Fruit fly (Drosophila melanogaster): ENCODE measurements around the gene Polr3C.

Gene Polr3C

DNA sequence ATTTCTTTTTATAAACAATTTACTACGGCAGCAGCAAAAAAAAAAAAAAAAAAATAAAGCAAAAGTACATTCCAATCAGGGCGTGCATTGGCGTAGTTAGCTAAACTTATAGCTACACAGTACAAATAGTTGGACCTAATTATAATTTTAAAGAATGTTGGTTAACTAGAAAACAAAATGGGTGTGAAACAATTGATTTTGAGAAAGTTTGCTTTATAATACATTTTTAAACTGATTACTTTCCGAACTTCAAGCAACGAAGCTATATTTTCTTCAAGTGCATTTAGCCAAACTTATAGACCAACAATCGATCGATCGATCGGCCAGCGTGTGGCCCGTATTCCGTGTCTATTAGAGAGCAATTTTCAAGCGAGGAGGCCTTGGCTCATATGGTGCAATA lies 8.8 kb upstream of the Polr3C start (continued):
- TF ChIP-seq CG14710 (tag; optimal IDR thresholded peaks at IDR 0.05) (no peak), dmrt99B (tag; optimal IDR thresholded peaks at IDR 0.05) (peak; percentile 65), Bdp1 (GFP tag; optimal IDR thresholded peaks at IDR 0.05) (no peak), CTCF (GFP tag; optimal IDR thresholded peaks at IDR 0.05) (no peak), CG13894 (tag; optimal IDR thresholded peaks at IDR 0.05) (no peak), CG6175 (GFP tag; IDR thresholded peaks at IDR 0.05) (no peak), br (optimal IDR thresholded peaks at IDR 0.05) (no peak), CG1233 (GFP tag; optimal IDR thresholded peaks at IDR 0.05) (no peak), Hr51 (GFP tag; optimal IDR thresholded peaks at IDR 0.05) (peak in 1 of 2 experiments; percentile 77), CG1792 (GFP tag; optimal IDR thresholded peaks at IDR 0.05) (no peak), CG12391 (tag; optimal IDR thresholded peaks at IDR 0.05) (peak; percentile 29), lbe (GFP tag; optimal IDR thresholded peaks at IDR 0.05) (no peak), Lpt (GFP tag; optimal IDR thresholded peaks at IDR 0.05) (no peak), en (GFP tag; optimal IDR thresholded peaks at IDR 0.05) (no peak), CG6272 (GFP tag; IDR thresholded peaks at IDR 0.05) (no peak), wdn (GFP tag; IDR thresholded peaks at IDR 0.05) (no peak), CG12104 (GFP tag; optimal IDR thresholded peaks at IDR 0.05) (no peak), CG4360 (GFP tag; IDR thresholded peaks at IDR 0.05) (no peak), Poxn (GFP tag; IDR thresholded peaks at IDR 0.05) (no peak), cato (GFP tag; optimal IDR thresholded peaks at IDR 0.05; ENCODE audit: borderline replicate concordance) (peak; percentile 16), gsb-n (tag; optimal IDR thresholded peaks at IDR 0.05) (no peak), sob (GFP tag; IDR thresholded peaks at IDR 0.05) (no peak), Ada2b (GFP tag; IDR thresholded peaks at IDR 0.05) (peak; percentile 31; the same call in 1 of the 2 replicates), wek (GFP tag; optimal IDR thresholded peaks at IDR 0.05) (no peak), Hr39 (optimal IDR thresholded peaks at IDR 0.05) (no peak), mld (GFP tag; IDR thresholded peaks at IDR 0.05; ENCODE audit: partially characterized antibody) (no peak), chn (GFP tag; optimal IDR thresholded peaks at IDR 0.05) (no peak), CG13624 (GFP tag; optimal IDR thresholded peaks at IDR 0.05) (no peak), ci (GFP tag; IDR thresholded peaks at IDR 0.05) (peak; percentile 58; the same call in 2 of the 3 replicates), Gug (GFP tag; IDR thresholded peaks at IDR 0.05) (no peak), gcm2 (GFP tag; optimal IDR thresholded peaks at IDR 0.05) (no peak), CG10431 (GFP tag; optimal IDR thresholded peaks at IDR 0.05) (no peak), ac (GFP tag; optimal IDR thresholded peaks at IDR 0.05) (no peak), MBD-R2 (GFP tag; IDR thresholded peaks at IDR 0.05) (no peak), tll (GFP tag; optimal IDR thresholded peaks at IDR 0.05) (no peak), Sox102F (GFP tag; optimal IDR thresholded peaks at IDR 0.05) (peak; percentile 73), Asciz (GFP tag; optimal IDR thresholded peaks at IDR 0.05) (peak; percentile 21), Scr (GFP tag; IDR thresholded peaks at IDR 0.05; ENCODE audit: partially characterized antibody) (no peak), schlank (tag; optimal IDR thresholded peaks at IDR 0.05) (no peak), Xrp1 (GFP tag; IDR thresholded peaks at IDR 0.05) (peak; percentile 45), fd96Cb (tag; optimal IDR thresholded peaks at IDR 0.05) (peak; percentile 18), CG14441 (GFP tag; IDR thresholded peaks at IDR 0.05) (peak; percentile 14; the same call in 1 of the 2 replicates), CG31441 (GFP tag; IDR thresholded peaks at IDR 0.05) (no peak; the same call in 1 of the 2 replicates), MTF-1 (GFP tag; optimal IDR thresholded peaks at IDR 0.05; ENCODE audit: borderline replicate concordance) (no peak), nmo (GFP tag; optimal IDR thresholded peaks at IDR 0.05) (peak; percentile 27), CG6765 (GFP tag; optimal IDR thresholded peaks at IDR 0.05) (no peak), jigr1 (GFP tag; IDR thresholded peaks at IDR 0.05) (no peak), CG34376 (GFP tag; optimal IDR thresholded peaks at IDR 0.05) (no peak), Kr (GFP tag; optimal IDR thresholded peaks at IDR 0.05) (no peak), Eip74EF (GFP tag; optimal IDR thresholded peaks at IDR 0.05) (no peak), CG1024 (GFP tag; IDR thresholded peaks at IDR 0.05) (no peak), dati (GFP tag; IDR thresholded peaks at IDR 0.05) (no peak)
